Worm (Caenorhabditis elegans) whole organism, L1 larva: ENCODE results near the gene K02E2.1.
"Not testable (repeated sequence)": the region's sequence is repeated elsewhere in the genome, so short reads cannot be mapped to it uniquely, and the experiment has no call there.

Experiments
- C16A3.4 ChIP-seq: fragments of 150-350 bp; optimal IDR thresholded peaks from 2 replicates; lab custom pipeline; 2014; ENCODE audit warnings: missing biosample characterization, missing genetic modification characterization
- C34B4.2 ChIP-seq: sonication (generic microtip); optimal IDR thresholded peaks from 2 replicates; lab custom pipeline; 2017; ENCODE audit warnings: mild to moderate bottlenecking, missing genetic modification characterization, missing compliant biosample characterization
- F16B12.6 ChIP-seq: fragments of 150-350 bp; optimal IDR thresholded peaks from 2 replicates; lab custom pipeline; 2014; ENCODE audit warnings: missing biosample characterization, missing genetic modification characterization
- Y116A8C.19 ChIP-seq: sonication (generic microtip); optimal IDR thresholded peaks from 2 replicates; lab custom pipeline; 2016; ENCODE audit warnings: missing compliant biosample characterization, missing genetic modification characterization, borderline replicate concordance
- aha-1 ChIP-seq: fragments of 150-350 bp; optimal IDR thresholded peaks from 2 replicates; lab custom pipeline; 2014; ENCODE audit warnings: missing biosample characterization, missing genetic modification characterization
- ama-1 ChIP-seq: fragments of 150-350 bp; optimal IDR thresholded peaks from 2 replicates; lab custom pipeline; 2014
- ceh-63 ChIP-seq: fragments of 200-800 bp; sonication (Bioruptor generic); optimal IDR thresholded peaks from 2 replicates; lab custom pipeline; 2018; ENCODE audit warnings: mild to moderate bottlenecking, missing genetic modification characterization, missing compliant biosample characterization
- ceh-82 ChIP-seq, 3 experiments: fragments of 150-350 bp in 1 of 3; sonication (generic microtip) in 2 of 3; optimal IDR thresholded peaks; 2 replicates each; lab custom pipeline; 2014 to 2017; ENCODE audit warnings: missing biosample characterization in 3 of 3, missing genetic modification characterization in 3 of 3
- dpl-1 ChIP-seq, 3 experiments: fragments of 150-350 bp in 2 of 3; sonication (generic microtip) in 1 of 3; optimal IDR thresholded peaks; 2 replicates each; lab custom pipeline; 2014 to 2017; ENCODE audit warnings: missing biosample characterization in 3 of 3, missing genetic modification characterization in 3 of 3, missing genetic modification reagents in 3 of 3
- efl-3 ChIP-seq: fragments of 200-800 bp; sonication (Bioruptor generic); optimal IDR thresholded peaks from 2 replicates; lab custom pipeline; 2018; ENCODE audit warnings: mild to moderate bottlenecking, missing genetic modification characterization, missing compliant biosample characterization
- egl-13 ChIP-seq: sonication (generic microtip); optimal IDR thresholded peaks from 2 replicates; lab custom pipeline; 2016; ENCODE audit warnings: missing genotype, missing genetic modification reagents, missing genetic modification characterization, missing compliant biosample characterization
- egl-27 ChIP-seq, 2 experiments: fragments of 150-350 bp in 1 of 2; sonication (generic microtip); optimal IDR thresholded peaks; 3 replicates each; lab custom pipeline; 2017 to 2018; ENCODE audit warnings: missing biosample characterization in 2 of 2, missing genetic modification characterization in 2 of 2, missing genetic modification reagents in 2 of 2
- elt-2 ChIP-seq: sonication (generic microtip); optimal IDR thresholded peaks from 2 replicates; lab custom pipeline; 2016; ENCODE audit warnings: missing genetic modification characterization, mild to moderate bottlenecking, inconsistent platforms, missing compliant biosample characterization, missing genetic modification reagents
- elt-3 ChIP-seq, 6 experiments: fragments of 150-350 bp in 1 of 6; sonication (generic microtip); optimal IDR thresholded peaks; 2 replicates each; lab custom pipeline; 2017 to 2018; ENCODE audit warnings: missing biosample characterization in 6 of 6, missing genetic modification characterization in 6 of 6, inconsistent platforms in 1 of 6
- ets-5 ChIP-seq: fragments of 200-800 bp; sonication (Bioruptor generic); IDR thresholded peaks from 2 replicates; pipeline ENCODE4 v1.3.6; 2022; ENCODE audit warnings: missing genetic modification characterization, missing compliant biosample characterization
- fkh-4 ChIP-seq: sonication (generic microtip); optimal IDR thresholded peaks from 2 replicates; lab custom pipeline; 2016; ENCODE audit warnings: missing compliant biosample characterization, missing genetic modification characterization, borderline replicate concordance
- fos-1 ChIP-seq: fragments of 150-350 bp; optimal IDR thresholded peaks from 2 replicates; lab custom pipeline; 2014; ENCODE audit warnings: missing biosample characterization, missing genetic modification characterization
- grh-1 ChIP-seq: fragments of 200-800 bp; sonication (Bioruptor generic); IDR thresholded peaks from 2 replicates; pipeline ENCODE4 v1.3.6; 2022; ENCODE audit warnings: missing genetic modification reagents, missing genetic modification characterization, missing compliant biosample characterization
- hlh-17 ChIP-seq: fragments of 200-800 bp; sonication (Bioruptor generic); optimal IDR thresholded peaks from 2 replicates; lab custom pipeline; 2018; ENCODE audit warnings: missing genetic modification characterization, mild to moderate bottlenecking, missing compliant biosample characterization, moderate library complexity, borderline replicate concordance
- hlh-4 ChIP-seq: sonication (generic microtip); optimal IDR thresholded peaks from 2 replicates; lab custom pipeline; 2016; ENCODE audit warnings: mild to moderate bottlenecking, missing genetic modification characterization, missing compliant biosample characterization
- jun-1 ChIP-seq: fragments of 150-350 bp; optimal IDR thresholded peaks from 2 replicates; lab custom pipeline; 2014; ENCODE audit warnings: missing biosample characterization, missing genetic modification reagents, missing genetic modification characterization
- lin-13 ChIP-seq: fragments of 150-350 bp; optimal IDR thresholded peaks from 2 replicates; lab custom pipeline; 2014; ENCODE audit warnings: missing biosample characterization, missing genetic modification reagents, missing genetic modification characterization
- lin-15B ChIP-seq: fragments of 150-350 bp; sonication (generic microtip); optimal IDR thresholded peaks from 3 replicates; lab custom pipeline; 2014; ENCODE audit warnings: missing biosample characterization, missing genetic modification characterization
- lin-35 ChIP-seq, 2 experiments: fragments of 150-350 bp; optimal IDR thresholded peaks; 2 replicates each; lab custom pipeline; 2014; ENCODE audit warnings: missing biosample characterization in 2 of 2, missing genetic modification characterization in 2 of 2, missing genetic modification reagents in 2 of 2
- lsy-2 ChIP-seq, 2 experiments: fragments of 150-350 bp; optimal IDR thresholded peaks; 2 replicates each; lab custom pipeline; 2014; ENCODE audit warnings: missing biosample characterization in 2 of 2, missing genetic modification characterization in 2 of 2
- mab-9 ChIP-seq: fragments of 200-800 bp; sonication (Bioruptor generic); IDR thresholded peaks from 2 replicates; pipeline ENCODE4 v1.3.6; 2022; ENCODE audit warnings: missing genetic modification reagents, missing genetic modification characterization, missing compliant biosample characterization
- mdl-1 ChIP-seq, 2 experiments: fragments of 150-350 bp; optimal IDR thresholded peaks; 2 replicates each; lab custom pipeline; 2014 to 2017; ENCODE audit warnings: missing biosample characterization in 2 of 2, missing genetic modification characterization in 2 of 2, inconsistent platforms in 1 of 2
- mef-2 ChIP-seq: fragments of 150-350 bp; optimal IDR thresholded peaks from 2 replicates; lab custom pipeline; 2014; ENCODE audit warnings: missing biosample characterization, missing genetic modification characterization
- nhr-12 ChIP-seq: sonication (generic microtip); optimal IDR thresholded peaks from 2 replicates; lab custom pipeline; 2017; ENCODE audit warnings: missing biosample characterization, missing genetic modification characterization
- nhr-19 ChIP-seq: fragments of 200-800 bp; sonication (Bioruptor generic); conservative IDR thresholded peaks from 2 replicates; pipeline ENCODE4 v1.3.6; 2022; ENCODE audit warnings: missing genetic modification characterization, missing compliant biosample characterization
- nhr-237 ChIP-seq: fragments of 150-350 bp; optimal IDR thresholded peaks from 2 replicates; lab custom pipeline; 2014; ENCODE audit warnings: missing biosample characterization, missing genetic modification characterization
- nhr-28 ChIP-seq: fragments of 150-350 bp; optimal IDR thresholded peaks from 2 replicates; lab custom pipeline; 2014; ENCODE audit warnings: missing biosample characterization, missing genetic modification characterization
- nhr-47 ChIP-seq: sonication (generic microtip); optimal IDR thresholded peaks from 2 replicates; lab custom pipeline; 2016; ENCODE audit warnings: mild to moderate bottlenecking, missing genetic modification characterization, moderate library complexity, missing compliant biosample characterization
- nhr-76 ChIP-seq: sonication (generic microtip); optimal IDR thresholded peaks from 2 replicates; lab custom pipeline; 2017; ENCODE audit warnings: missing biosample characterization, missing genetic modification characterization
- nhr-90 ChIP-seq: sonication (generic microtip); optimal IDR thresholded peaks from 2 replicates; lab custom pipeline; 2016; ENCODE audit warnings: mild to moderate bottlenecking, missing genetic modification characterization, missing compliant biosample characterization; ENCODE audit not compliant: poor library complexity
- pax-3 ChIP-seq: fragments of 200-800 bp; sonication (Bioruptor generic); optimal IDR thresholded peaks from 2 replicates; lab custom pipeline; 2018; ENCODE audit warnings: mild to moderate bottlenecking, missing genetic modification characterization, moderate library complexity, missing compliant biosample characterization
- skn-1 ChIP-seq: fragments of 150-350 bp; optimal IDR thresholded peaks from 2 replicates; lab custom pipeline; 2014; ENCODE audit warnings: missing biosample characterization, missing genetic modification characterization
- sptf-1 ChIP-seq: fragments of 150-350 bp; optimal IDR thresholded peaks from 2 replicates; lab custom pipeline; 2014; ENCODE audit warnings: missing biosample characterization, missing genetic modification characterization
- tlp-1 ChIP-seq: fragments of 150-350 bp; optimal IDR thresholded peaks from 2 replicates; lab custom pipeline; 2014; ENCODE audit warnings: missing biosample characterization, missing genetic modification characterization
- unc-130 ChIP-seq: fragments of 150-350 bp; optimal IDR thresholded peaks from 2 replicates; lab custom pipeline; 2017; ENCODE audit warnings: missing biosample characterization, missing genetic modification characterization, inconsistent platforms
- unc-30 ChIP-seq: sonication (generic microtip); optimal IDR thresholded peaks from 2 replicates; lab custom pipeline; 2017; ENCODE audit warnings: missing biosample characterization, missing genetic modification characterization
- unc-62 ChIP-seq: fragments of 150-350 bp; optimal IDR thresholded peaks from 2 replicates; lab custom pipeline; 2014; ENCODE audit warnings: missing biosample characterization, missing genetic modification reagents, missing genetic modification characterization
- ztf-11 ChIP-seq, 2 experiments: sonication (generic microtip); optimal IDR thresholded peaks; 2 replicates each; lab custom pipeline; 2016 to 2017; ENCODE audit warnings: missing genetic modification characterization in 2 of 2, missing biosample characterization in 1 of 2, missing compliant biosample characterization in 1 of 2

K02E2.1 gene

ce11 chrV:20369153-20369552 lies 17.9 kb downstream of the K02E2.1 start, which contains the start of gene srh-177:
TSS of gene srh-177 (minus strand) at chrV:20369253.
- not testable (repeated sequence) for TF ChIP-seq nhr-76; unc-130 (tag; lab: Kevin White, UChicago); unc-30 (tag; lab: Kevin White, UChicago)

- TF ChIP-seq elt-2 (tag; lab: Kevin White, UChicago) (peak; percentile 73), lin-13 (GFP tag; lab: Kevin White, UChicago) (no peak), nhr-28 (tag; lab: Kevin White, UChicago) (no peak), egl-27 (tag; optimal IDR thresholded peaks at IDR 0.05; lab: Kevin White, UChicago) (no peak), ama-1 (lab: Kevin White, UChicago) (no peak), nhr-47 (tag; lab: Kevin White, UChicago) (no peak), grh-1 (GFP tag; lab: Robert Waterston, UW) (no peak), ets-5 (GFP tag; lab: Robert Waterston, UW) (no peak), ztf-11 (tag; optimal IDR thresholded peaks at IDR 0.05; lab: Kevin White, UChicago) (no peak), ceh-63 (GFP tag; lab: Kevin White, UChicago) (no peak), sptf-1 (tag; lab: Kevin White, UChicago) (no peak), lsy-2 (tag; optimal IDR thresholded peaks at IDR 0.05; lab: Kevin White, UChicago) (no peak), Y116A8C.19 (tag; lab: Kevin White, UChicago) (no peak), aha-1 (no peak), skn-1 (tag; lab: Kevin White, UChicago) (no peak), lin-35 (GFP tag; optimal IDR thresholded peaks at IDR 0.05; lab: Kevin White, UChicago) (peak in 1 of 2 experiments; percentile 9), mab-9 (no peak), jun-1 (tag; lab: Kevin White, UChicago) (no peak), elt-3 (tag; optimal IDR thresholded peaks at IDR 0.05; lab: Kevin White, UChicago) (no peak), pax-3 (tag; lab: Kevin White, UChicago) (peak; percentile 25), mdl-1 (tag; optimal IDR thresholded peaks at IDR 0.05; lab: Kevin White, UChicago) (no peak), lin-15B (tag; lab: Kevin White, UChicago) (no peak), efl-3 (GFP tag; lab: Kevin White, UChicago) (no peak)
- TF ChIP-seq, all 84 proteins: peak for 3
These were observed 23.2 kb downstream of the K02E2.1 start for ce11 chrV:20374484-20374883.

- TF ChIP-seq egl-13 (tag; lab: Kevin White, UChicago) (no peak), F16B12.6 (tag; lab: Kevin White, UChicago) (no peak), unc-62 (GFP tag; lab: Kevin White, UChicago) (no peak), fos-1 (tag; lab: Kevin White, UChicago) (no peak)
These were observed 23.9 kb downstream of the K02E2.1 start, which contains the start of gene ins-35 for ce11 chrV:20375236-20375635. TSS of gene ins-35 (plus strand) at chrV:20375536.

- TF ChIP-seq C16A3.4: no peak
- no peak for TF ChIP-seq nhr-237 (tag; lab: Kevin White, UChicago)
- TF ChIP-seq hlh-4: no peak
- TF ChIP-seq nhr-12: no peak
- TF ChIP-seq C34B4.2 (tag; lab: Kevin White, UChicago): no peak
- TF ChIP-seq mab-9: no peak
- no peak for TF ChIP-seq lin-15B (tag; lab: Kevin White, UChicago)
- no peak for TF ChIP-seq fkh-4 (tag; lab: Kevin White, UChicago)
- TF ChIP-seq nhr-19 (GFP tag; lab: Robert Waterston, UW): no peak
- no peak for TF ChIP-seq tlp-1
- no peak for TF ChIP-seq nhr-90 (tag; lab: Kevin White, UChicago)
- TF ChIP-seq fos-1 (tag; lab: Kevin White, UChicago): no peak
- no peak for TF ChIP-seq hlh-17 (GFP tag; lab: Kevin White, UChicago)
- TF ChIP-seq ceh-82 (tag; optimal IDR thresholded peaks at IDR 0.05; lab: Kevin White, UChicago): no peak
- no peak for TF ChIP-seq egl-13 (tag; lab: Kevin White, UChicago)
- no peak for TF ChIP-seq mef-2 (tag; lab: Kevin White, UChicago)
- TF ChIP-seq dpl-1 (GFP tag; optimal IDR thresholded peaks at IDR 0.05; lab: Kevin White, UChicago): no peak
- no peak for TF ChIP-seq egl-27 (tag; optimal IDR thresholded peaks at IDR 0.05; lab: Kevin White, UChicago)
These were observed 24.8 kb downstream of the K02E2.1 start for ce11 chrV:20376070-20376469.
